Worm (Caenorhabditis elegans) whole organism, L4/young adult: ENCODE results near the gene K09E9.7.

Source experiments
- W03F9.2 ChIP-seq: fragments of 150-350 bp; optimal IDR thresholded peaks from 2 replicates; lab custom pipeline; 2014; ENCODE audit warnings: missing biosample characterization, missing genetic modification characterization
- dao-5 ChIP-seq: sonication (generic microtip); optimal IDR thresholded peaks from 2 replicates; lab custom pipeline; 2016; ENCODE audit warnings: missing genotype, missing genetic modification characterization, moderate library complexity, missing compliant biosample characterization
- him-1 ChIP-seq: sonication (generic microtip); optimal IDR thresholded peaks from 2 replicates; lab custom pipeline; 2016; ENCODE audit warnings: missing genotype, missing genetic modification reagents, missing genetic modification characterization, missing compliant biosample characterization

ce11 chrX:15619273-15619672, 21.4 kb upstream of the K09E9.7 start:
- TF ChIP-seq him-1 (tag; lab: Kevin White, UChicago) (no peak), W03F9.2 (tag; lab: Kevin White, UChicago) (no peak), dao-5 (tag; lab: Kevin White, UChicago) (peak; percentile 45)
